Fruit fly (Drosophila melanogaster) Kc167 (cell line): Measurements from ENCODE around the gene CG31546.

ENCODE experiments used
- Myc ChIP-seq: fragments of >200 bp; optimal IDR thresholded peaks from 2 replicates; lab custom pipeline; 2017; ENCODE audit warnings: missing external identifiers
- Sin3A ChIP-seq: fragments of >200 bp; optimal IDR thresholded peaks from 2 replicates; lab custom pipeline; 2018; ENCODE audit warnings: missing external identifiers
- h ChIP-seq: fragments of >200 bp; optimal IDR thresholded peaks from 3 replicates; lab custom pipeline; 2018; ENCODE audit warnings: missing external identifiers
- insv ChIP-seq: fragments of >200 bp; optimal IDR thresholded peaks from 3 replicates; lab custom pipeline; 2018; ENCODE audit warnings: missing external identifiers
- psq ChIP-seq: fragments of >200 bp; optimal IDR thresholded peaks from 2 replicates; lab custom pipeline; 2017; ENCODE audit warnings: missing external identifiers
- ttk ChIP-seq: sonication (Bioruptor generic); optimal IDR thresholded peaks from 2 replicates; lab custom pipeline; 2017; ENCODE audit warnings: missing external identifiers

CG31546 gene

DNA sequence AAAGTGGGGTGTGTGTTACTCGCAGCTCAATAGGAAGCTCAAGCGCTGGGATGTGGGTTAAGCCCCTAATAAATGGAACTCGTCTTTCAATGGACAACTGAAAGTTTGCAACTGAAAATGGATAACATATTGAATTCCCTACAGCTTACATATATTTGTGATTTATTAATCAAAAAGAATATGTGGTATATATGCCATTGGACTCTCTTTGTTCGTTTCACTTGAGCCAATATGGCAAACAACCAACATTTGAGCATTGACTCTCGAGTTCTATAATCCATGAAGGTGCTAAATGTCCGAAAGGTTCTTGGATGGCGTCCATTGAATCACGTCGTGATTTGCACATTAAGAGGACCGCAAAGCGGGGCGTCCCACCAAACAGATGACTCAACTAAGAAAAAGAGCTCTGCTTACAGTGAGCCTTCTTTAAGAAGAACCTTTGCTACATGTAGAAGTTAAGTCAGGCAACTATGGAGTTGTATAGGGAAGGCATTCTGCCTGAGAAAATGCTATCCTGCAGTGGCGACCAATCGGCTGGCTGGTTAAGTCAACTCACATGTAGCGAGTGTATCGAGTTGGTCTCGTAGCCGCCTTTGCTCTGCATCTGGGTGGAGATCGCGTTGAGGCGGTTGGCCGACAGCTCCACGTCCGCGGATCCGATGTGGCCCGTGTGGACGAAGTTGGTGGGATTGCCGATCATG is 17.4 kb downstream of the CG31546 start:
- TF ChIP-seq ttk (lab: Kevin White, UChicago) = no peak
- no peak for TF ChIP-seq insv
- no peak for TF ChIP-seq psq
- TF ChIP-seq Sin3A (lab: Kevin White, UChicago) = no peak

- TF ChIP-seq insv = no peak
- no peak for TF ChIP-seq psq
Observed at dm6 chr3R:5615484-5615883, 19.9 kb downstream of the CG31546 start.

- TF ChIP-seq insv (no peak), Sin3A (lab: Kevin White, UChicago) (no peak), psq (no peak), h (no peak), ttk (lab: Kevin White, UChicago) (no peak), Myc (lab: Kevin White, UChicago) (no peak)
Observed at dm6 chr3R:5613114-5613443, 22.3 kb downstream of the CG31546 start, which contains the start of gene Atu. Gene Atu, plus strand, starts transcription at chr3R:5613358.

DNA sequence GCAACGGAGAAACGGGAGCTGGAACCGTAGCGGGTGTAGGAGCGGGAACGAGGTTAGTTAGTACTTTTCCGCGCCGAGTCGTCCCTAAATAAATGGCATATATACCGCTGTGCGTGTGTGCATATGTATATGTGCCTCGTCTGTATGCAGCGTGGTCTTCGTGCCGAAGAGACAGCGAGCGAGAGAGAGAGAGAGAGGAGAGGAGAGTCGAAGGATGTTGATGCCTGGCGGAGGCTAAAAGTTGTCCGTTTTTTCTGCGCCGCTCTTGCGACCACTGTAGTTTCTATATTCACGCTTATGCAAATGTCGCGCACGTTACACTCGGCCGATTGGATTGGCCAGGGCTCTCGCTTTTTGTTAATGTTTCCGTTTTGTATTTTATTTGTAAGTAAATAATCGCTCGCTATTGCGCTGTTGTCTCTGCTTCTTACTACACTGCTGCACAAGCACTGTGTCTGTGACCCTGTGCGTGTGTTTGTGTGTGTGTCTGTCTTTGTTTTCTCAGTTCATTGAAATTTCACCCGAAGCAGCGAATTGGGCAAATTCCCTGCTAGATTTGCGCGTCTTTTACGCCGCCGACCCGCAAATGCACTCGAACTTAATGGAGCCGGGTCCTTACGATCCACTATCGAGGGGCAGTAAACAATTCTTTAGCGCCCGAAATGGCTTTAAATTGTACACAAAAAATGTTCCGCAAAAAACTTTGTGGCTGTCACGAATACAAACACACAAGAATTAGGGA is 22.9 kb downstream of the CG31546 start, which contains the start of gene Rga:
Gene Rga, minus strand, starts transcription at position 741 of the 742 bp plus-strand sequence.
- no peak for TF ChIP-seq h
- no peak for TF ChIP-seq ttk (lab: Kevin White, UChicago)
- TF ChIP-seq Myc (lab: Kevin White, UChicago) = no peak
- no peak for TF ChIP-seq insv
- no peak for TF ChIP-seq psq
- TF ChIP-seq Sin3A (lab: Kevin White, UChicago) = no peak

DNA sequence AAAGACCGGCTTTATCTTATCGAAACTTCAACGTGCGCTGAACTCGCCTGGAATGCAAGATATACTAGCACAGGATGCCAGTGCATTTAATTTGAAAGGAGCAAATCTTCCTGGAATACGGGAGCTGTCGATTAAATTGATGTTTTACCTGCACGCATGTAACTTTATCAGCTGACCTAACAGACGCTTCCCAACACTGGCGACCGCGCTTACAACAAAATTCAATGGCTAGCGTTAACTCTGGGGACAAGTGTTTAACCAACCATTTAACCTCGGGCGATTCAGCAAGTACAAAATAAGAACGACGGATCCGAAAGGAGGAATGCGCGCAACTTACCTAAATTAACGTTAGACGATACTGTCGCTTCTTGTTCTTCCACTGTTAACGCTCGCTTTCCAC is 23.7 kb downstream of the CG31546 start:
- TF ChIP-seq Sin3A (lab: Kevin White, UChicago) (no peak), insv (no peak), psq (no peak), Myc (lab: Kevin White, UChicago) (no peak), ttk (lab: Kevin White, UChicago) (no peak), h (no peak)

dm6 chr3R:5611167-5611566 is 24.3 kb downstream of the CG31546 start:
- TF ChIP-seq psq (no peak), insv (no peak), Myc (lab: Kevin White, UChicago) (no peak), Sin3A (lab: Kevin White, UChicago) (no peak), h (no peak)

dm6 chr3R:5610656-5611055 is 24.8 kb downstream of the CG31546 start:
- TF ChIP-seq Myc (lab: Kevin White, UChicago) = no peak
- TF ChIP-seq h = no peak
- no peak for TF ChIP-seq insv
- TF ChIP-seq psq = no peak
- TF ChIP-seq Sin3A (lab: Kevin White, UChicago) = no peak
- TF ChIP-seq ttk (lab: Kevin White, UChicago) = no peak

DNA sequence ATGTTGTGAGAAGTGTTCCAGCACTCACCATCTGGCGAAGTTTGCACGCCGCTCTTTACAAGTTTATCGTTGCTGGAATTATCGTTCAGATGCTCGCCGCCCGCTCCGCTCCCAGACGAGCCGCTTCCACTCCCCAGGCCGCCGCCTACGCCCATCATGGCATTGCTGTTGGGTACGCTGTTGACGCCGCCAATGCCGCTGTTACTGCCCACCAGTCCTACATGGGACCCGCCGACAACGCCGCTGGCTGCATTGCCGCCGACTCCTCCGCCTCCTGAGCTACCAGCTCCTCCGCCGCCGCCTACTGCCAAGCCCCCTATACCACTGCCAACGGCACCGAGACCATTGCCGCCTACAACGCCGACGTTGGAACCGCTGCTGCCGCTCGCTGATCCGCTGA is 27.0 kb downstream of the CG31546 start:
- no peak for TF ChIP-seq Sin3A (lab: Kevin White, UChicago)
- TF ChIP-seq Myc (lab: Kevin White, UChicago) = no peak
- no peak for TF ChIP-seq h
- no peak for TF ChIP-seq psq
- no peak for TF ChIP-seq insv
- TF ChIP-seq ttk (lab: Kevin White, UChicago) = no peak

DNA sequence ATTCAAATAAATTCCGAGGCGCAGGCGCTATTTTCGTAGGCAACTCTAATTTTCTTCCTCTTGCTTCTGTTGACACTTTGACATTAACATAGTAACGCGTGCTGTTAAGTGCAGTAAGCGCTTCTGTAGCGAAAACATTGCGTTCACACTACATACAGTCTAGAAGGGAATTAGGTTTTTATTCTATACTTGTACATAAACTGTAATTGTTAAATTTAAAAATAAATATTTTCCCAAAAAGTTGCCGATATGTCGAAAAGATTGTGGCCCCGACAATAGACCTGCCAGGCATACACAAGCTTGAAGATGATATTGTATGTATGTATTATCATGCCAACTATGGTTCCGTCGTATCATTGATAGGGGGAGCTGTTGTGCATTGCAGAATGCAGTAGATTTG is 28.9 kb downstream of the CG31546 start, which contains the start of gene asl:
Gene asl, minus strand, starts transcription at position 67 of the 400 bp plus-strand sequence.
- TF ChIP-seq psq (no peak), h (no peak), Sin3A (lab: Kevin White, UChicago) (no peak), Myc (lab: Kevin White, UChicago) (no peak), ttk (lab: Kevin White, UChicago) (no peak), insv (no peak)

dm6 chr3R:5601044-5601523 is 34.3 kb downstream of the CG31546 start, which contains the start of the genes kra and SecS:
Gene kra, minus strand, starts transcription at chr3R:5601136.
Gene SecS, plus strand, starts transcription at chr3R:5601433.
- TF ChIP-seq Myc (lab: Kevin White, UChicago) (no peak), psq (no peak), ttk (lab: Kevin White, UChicago) (no peak), insv (no peak), h (no peak), Sin3A (lab: Kevin White, UChicago) (no peak)

DNA sequence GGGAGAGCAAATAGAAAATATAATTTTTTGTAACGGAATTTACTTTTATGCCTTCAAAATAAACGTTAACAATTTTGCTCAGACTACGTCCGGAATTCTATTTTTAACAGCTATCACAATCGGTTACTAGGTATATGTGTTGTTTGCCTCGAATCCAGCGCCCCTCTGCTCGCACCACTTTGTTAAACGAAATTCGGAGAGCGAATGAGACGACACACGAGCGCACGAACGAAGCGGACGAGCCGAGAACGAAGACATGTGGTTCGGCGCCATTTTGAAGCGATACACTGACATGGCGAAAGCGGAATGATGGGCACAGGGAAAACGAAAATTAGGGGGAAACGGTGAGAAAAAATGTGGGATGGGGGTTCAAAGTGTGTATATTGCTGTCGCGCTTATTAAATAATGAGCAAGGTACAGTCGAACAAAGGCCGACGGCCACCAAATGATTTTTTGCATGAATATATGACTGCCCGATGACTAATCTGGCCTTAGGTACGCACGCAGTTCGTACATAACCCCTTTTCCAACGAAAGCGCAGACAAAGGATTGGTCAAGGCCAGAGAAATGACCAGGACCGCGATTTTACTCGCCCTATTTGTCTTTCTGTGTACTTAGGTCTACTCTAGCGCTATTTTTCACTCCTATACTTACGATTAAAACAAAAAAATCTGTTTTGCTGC is 34.9 kb downstream of the CG31546 start:
- TF ChIP-seq h (no peak), psq (no peak), insv (no peak), Sin3A (lab: Kevin White, UChicago) (no peak), Myc (lab: Kevin White, UChicago) (no peak), ttk (lab: Kevin White, UChicago) (no peak)

DNA sequence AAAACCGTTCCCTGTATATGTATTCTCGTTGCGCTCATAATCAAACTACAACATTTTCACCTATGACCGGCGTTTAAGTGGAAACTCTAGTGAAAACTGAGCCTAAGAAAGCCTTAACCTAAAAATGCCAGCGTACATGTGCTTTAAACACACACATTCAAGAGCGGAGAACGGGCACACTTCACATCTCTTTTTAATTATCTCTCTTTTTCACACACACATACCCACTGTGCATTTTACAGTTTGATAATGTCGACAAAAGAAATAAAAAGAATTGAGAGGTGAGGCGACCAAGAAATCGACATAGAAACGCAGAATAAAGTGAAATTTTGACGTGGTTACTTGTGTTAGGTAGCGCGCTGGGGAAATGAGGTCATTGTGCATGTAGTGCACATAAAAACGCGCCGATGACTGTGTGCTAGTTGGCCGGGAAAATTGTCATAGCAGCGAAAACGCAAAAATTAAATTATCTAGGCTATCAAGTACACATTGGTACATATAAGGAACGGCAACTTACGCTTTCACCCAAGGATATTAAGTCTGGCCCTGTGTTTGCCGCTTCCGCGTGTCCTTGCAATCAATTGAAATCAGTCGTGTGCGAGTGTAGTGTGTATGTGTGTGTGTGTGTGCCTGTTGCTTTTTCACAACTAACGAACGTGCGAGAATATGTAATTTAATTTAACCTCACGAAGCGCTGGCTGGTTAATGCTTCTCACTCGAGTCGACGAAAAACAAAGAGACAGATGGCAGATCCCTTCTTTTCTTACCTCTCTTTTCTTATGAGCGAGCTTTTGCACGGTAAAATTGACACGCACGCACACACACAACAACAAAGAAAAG is 35.7 kb downstream of the CG31546 start:
- no peak for TF ChIP-seq Myc (lab: Kevin White, UChicago)
- TF ChIP-seq ttk (lab: Kevin White, UChicago) = no peak
- TF ChIP-seq psq = no peak
- TF ChIP-seq Sin3A (lab: Kevin White, UChicago) = no peak
- TF ChIP-seq h = no peak
- TF ChIP-seq insv = no peak
